Worm (Caenorhabditis elegans): ENCODE results near the gene aipl-1.

DNA sequence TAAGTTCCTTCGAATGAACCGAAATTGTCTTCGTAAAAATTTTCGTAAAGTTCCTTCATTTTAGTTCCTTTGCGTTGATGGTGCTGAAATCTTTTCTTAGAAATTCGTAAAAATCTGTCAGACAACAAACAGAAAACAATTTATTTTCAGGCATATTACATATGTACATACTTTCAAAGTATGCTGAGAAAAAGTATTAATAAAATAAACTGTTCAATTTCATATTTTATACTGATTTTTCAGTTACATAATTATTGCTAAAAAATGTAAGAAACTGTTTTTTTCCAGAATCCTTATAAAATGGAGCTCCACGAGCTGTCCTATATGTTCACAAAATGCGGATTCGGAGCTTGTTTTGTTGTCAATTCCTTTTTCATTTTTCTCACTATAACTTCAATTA lies 22.1 kb upstream of the aipl-1 start, which contains the start of gene str-45:
- TF ChIP-seq tag-97 (GFP tag; IDR thresholded peaks at IDR 0.05) (no peak), nhr-237 (tag; optimal IDR thresholded peaks at IDR 0.05) (no peak), unc-130 (GFP tag; optimal IDR thresholded peaks at IDR 0.05) (no peak), mep-1 (tag; optimal IDR thresholded peaks at IDR 0.05) (no peak), ceh-32 (tag; optimal IDR thresholded peaks at IDR 0.05; ENCODE audit: poor library complexity) (no peak), nhr-10 (tag; optimal IDR thresholded peaks at IDR 0.05) (no peak), unc-39 (tag; optimal IDR thresholded peaks at IDR 0.05) (no peak), fkh-10 (GFP tag; optimal IDR thresholded peaks at IDR 0.05) (no peak), jun-1 (tag; optimal IDR thresholded peaks at IDR 0.05) (no peak), ama-1 (optimal IDR thresholded peaks at IDR 0.05) (no peak), hmg-1.1 (GFP tag; IDR thresholded peaks at IDR 0.05) (no peak), tra-1 (GFP tag; IDR thresholded peaks at IDR 0.05) (no peak), hif-1 (tag; optimal IDR thresholded peaks at IDR 0.05) (no peak)

Measured in whole organism, L4 larva.